Worm (Caenorhabditis elegans) whole organism, late embryonic: ENCODE measurements around the gene ZK813.5.

Experiments used
- elt-4 ChIP-seq: sonication (generic microtip); optimal IDR thresholded peaks from 2 replicates; lab custom pipeline; 2016; ENCODE audit warnings: missing genetic modification characterization, missing compliant biosample characterization
- fkh-10 ChIP-seq: fragments of 150-350 bp; optimal IDR thresholded peaks from 2 replicates; lab custom pipeline; 2014; ENCODE audit warnings: missing biosample characterization, missing genetic modification reagents, missing genetic modification characterization
- lin-11 ChIP-seq: fragments of 200-800 bp; sonication (Bioruptor generic); optimal IDR thresholded peaks from 2 replicates; lab custom pipeline; 2018; ENCODE audit warnings: mild to moderate bottlenecking, missing genetic modification characterization, missing compliant biosample characterization
- nhr-11 ChIP-seq: fragments of 150-350 bp; optimal IDR thresholded peaks from 2 replicates; lab custom pipeline; 2014; ENCODE audit warnings: missing biosample characterization, missing genetic modification characterization
- sdc-2 ChIP-seq: sonication (generic microtip); optimal IDR thresholded peaks from 2 replicates; lab custom pipeline; 2016; ENCODE audit warnings: missing genotype, missing genetic modification characterization, missing compliant biosample characterization
- tbx-2 ChIP-seq: sonication (generic microtip); optimal IDR thresholded peaks from 2 replicates; lab custom pipeline; 2016; ENCODE audit warnings: missing genetic modification characterization, missing compliant biosample characterization

ce11 chrX:3488993-3489392, 38.0 kb upstream of the ZK813.5 start, which contains the start of gene C12D12.3:
- no peak for TF ChIP-seq lin-11 (tag; lab: Kevin White, UChicago)
- TF ChIP-seq nhr-11 (tag; lab: Kevin White, UChicago) = no peak
- TF ChIP-seq sdc-2 (tag; lab: Kevin White, UChicago) = no peak
- no peak for TF ChIP-seq elt-4
- no peak for TF ChIP-seq fkh-10 (GFP tag; lab: Kevin White, UChicago)
- TF ChIP-seq tbx-2 (tag; lab: Kevin White, UChicago) = no peak
